Worm (Caenorhabditis elegans): ENCODE measurements around the gene ppk-3.

The ppk-3 gene

DNA sequence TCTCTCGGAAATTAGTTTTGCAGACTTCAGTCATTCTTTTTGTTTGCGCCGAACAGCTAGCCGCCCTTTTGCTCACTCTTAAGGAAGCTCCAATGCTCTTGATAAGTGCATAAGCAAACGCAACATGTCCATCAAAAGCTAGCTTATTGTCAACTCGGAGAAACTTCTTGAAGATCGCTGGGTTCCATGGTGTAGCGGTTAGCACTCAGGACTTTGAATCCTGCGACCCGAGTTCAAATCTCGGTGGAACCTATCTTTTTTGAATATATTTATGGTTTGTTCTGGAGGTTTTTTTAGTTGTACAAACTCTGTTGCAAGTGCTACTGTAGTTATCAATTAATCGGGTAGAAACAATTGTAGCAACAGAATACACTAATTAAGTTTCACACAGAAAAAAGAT lies 37.9 kb downstream of the ppk-3 start:
- TF ChIP-seq elt-3 (tag; optimal IDR thresholded peaks at IDR 0.05) (no peak), ham-2 (GFP tag; optimal IDR thresholded peaks at IDR 0.05) (no peak), elt-1 (tag; optimal IDR thresholded peaks at IDR 0.05; ENCODE audit: borderline replicate concordance, insufficient read depth) (no peak), lsy-2 (tag; optimal IDR thresholded peaks at IDR 0.05) (no peak), mab-5 (tag; optimal IDR thresholded peaks at IDR 0.05) (no peak), bed-3 (GFP tag; optimal IDR thresholded peaks at IDR 0.05) (no peak), tbx-8 (GFP tag; optimal IDR thresholded peaks at IDR 0.05) (no peak), sem-2 (GFP tag; optimal IDR thresholded peaks at IDR 0.05) (no peak), hlh-1 (tag; optimal IDR thresholded peaks at IDR 0.05) (no peak), ceh-39 (tag; optimal IDR thresholded peaks at IDR 0.05) (no peak), ztf-11 (tag; optimal IDR thresholded peaks at IDR 0.05) (no peak), lin-32 (GFP tag; optimal IDR thresholded peaks at IDR 0.05) (no peak), nhr-76 (tag; optimal IDR thresholded peaks at IDR 0.05) (no peak), zip-8 (tag; optimal IDR thresholded peaks at IDR 0.05) (no peak), ceh-43 (GFP tag; optimal IDR thresholded peaks at IDR 0.05) (no peak), unc-120 (tag; optimal IDR thresholded peaks at IDR 0.05; ENCODE audit: poor library complexity, severe bottlenecking) (no peak), nhr-12 (tag; optimal IDR thresholded peaks at IDR 0.05) (no peak), blmp-1 (tag; optimal IDR thresholded peaks at IDR 0.05) (no peak), mls-2 (tag; optimal IDR thresholded peaks at IDR 0.05) (no peak), mep-1 (tag; optimal IDR thresholded peaks at IDR 0.05) (no peak)

- TF ChIP-seq elt-1 (tag; optimal IDR thresholded peaks at IDR 0.05; ENCODE audit: borderline replicate concordance, insufficient read depth), result peak; percentile 96
- TF ChIP-seq unc-62 (GFP tag; optimal IDR thresholded peaks at IDR 0.05), result peak; percentile 89
- TF ChIP-seq ceh-43 (GFP tag; optimal IDR thresholded peaks at IDR 0.05), result no peak
Observed at ce11 chrX:12935694-12936093, 39.8 kb downstream of the ppk-3 start.

DNA sequence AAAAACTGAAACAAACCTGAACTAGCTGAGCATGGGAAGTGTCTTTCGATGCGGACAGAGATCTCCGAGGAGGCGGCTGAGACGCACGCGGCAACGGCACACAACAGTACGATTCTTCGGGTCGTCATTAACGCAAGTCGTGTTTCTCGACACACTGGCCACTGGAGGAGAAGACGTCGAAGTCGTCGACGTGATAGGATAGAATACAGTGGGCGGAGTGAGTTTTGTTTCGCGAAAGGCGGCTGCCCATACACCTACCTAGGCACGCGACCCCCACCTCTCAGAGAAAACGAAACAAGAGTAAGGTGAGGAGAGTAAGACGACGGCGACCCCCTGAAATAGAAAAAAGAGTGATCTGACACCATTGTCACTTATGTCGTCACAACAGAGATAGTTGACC lies 40.7 kb downstream of the ppk-3 start, which contains the start of gene gmap-1:
Gene gmap-1 (minus strand): TSS at position 211 of the 400 bp plus-strand sequence.
- TF ChIP-seq unc-62 (GFP tag; optimal IDR thresholded peaks at IDR 0.05), result no peak
- TF ChIP-seq pha-4 (tag; optimal IDR thresholded peaks at IDR 0.05), result no peak
- no peak for TF ChIP-seq lin-32 (GFP tag; optimal IDR thresholded peaks at IDR 0.05)
- no peak for TF ChIP-seq mep-1 (tag; optimal IDR thresholded peaks at IDR 0.05)
- TF ChIP-seq mls-2 (tag; optimal IDR thresholded peaks at IDR 0.05), result no peak
- TF ChIP-seq ceh-43 (GFP tag; optimal IDR thresholded peaks at IDR 0.05), result no peak
- no peak for TF ChIP-seq zip-8 (tag; optimal IDR thresholded peaks at IDR 0.05)
- TF ChIP-seq nhr-2 (tag; optimal IDR thresholded peaks at IDR 0.05), result no peak
- no peak for TF ChIP-seq ceh-39 (tag; optimal IDR thresholded peaks at IDR 0.05)
- no peak for TF ChIP-seq ztf-11 (tag; optimal IDR thresholded peaks at IDR 0.05)
- TF ChIP-seq tbx-8 (GFP tag; optimal IDR thresholded peaks at IDR 0.05), result no peak
- TF ChIP-seq nhr-12 (tag; optimal IDR thresholded peaks at IDR 0.05), result no peak
- no peak for TF ChIP-seq lin-13 (tag; optimal IDR thresholded peaks at IDR 0.05)
- no peak for TF ChIP-seq sem-2 (GFP tag; optimal IDR thresholded peaks at IDR 0.05)
- TF ChIP-seq nhr-237 (tag; optimal IDR thresholded peaks at IDR 0.05), result no peak

DNA sequence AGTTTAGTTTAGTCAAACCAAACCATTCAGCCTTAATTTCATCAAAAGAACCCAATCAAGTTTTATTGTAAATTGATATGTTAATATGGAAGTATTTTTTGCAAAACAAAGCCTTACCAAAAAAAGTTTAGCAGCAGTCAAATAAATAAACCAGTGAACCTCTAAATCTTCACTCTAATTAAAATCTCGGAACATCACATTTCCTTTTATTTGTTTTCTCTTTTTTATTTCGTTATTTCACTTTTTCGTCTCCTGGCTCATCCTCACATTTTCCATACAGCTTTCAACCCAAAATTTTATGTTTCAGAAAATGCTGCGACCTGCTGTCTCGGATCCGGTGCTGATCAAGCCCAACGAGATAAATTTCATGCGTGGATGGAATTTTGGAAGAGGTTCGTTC lies 45.5 kb downstream of the ppk-3 start, which contains the start of gene C34E7.3:
Gene C34E7.3 (plus strand): TSS at position 301 of the 400 bp plus-strand sequence.
- no peak for TF ChIP-seq ceh-83 (GFP tag; optimal IDR thresholded peaks at IDR 0.05)
- TF ChIP-seq zip-8 (tag; optimal IDR thresholded peaks at IDR 0.05), result no peak
- TF ChIP-seq lin-32 (GFP tag; optimal IDR thresholded peaks at IDR 0.05), result no peak
- TF ChIP-seq elt-3 (tag; optimal IDR thresholded peaks at IDR 0.05), result no peak
- no peak for TF ChIP-seq drap-1 (GFP tag; optimal IDR thresholded peaks at IDR 0.05)
- no peak for TF ChIP-seq unc-39 (tag; optimal IDR thresholded peaks at IDR 0.05)
- TF ChIP-seq nhr-237 (tag; optimal IDR thresholded peaks at IDR 0.05), result no peak
- no peak for TF ChIP-seq nhr-28 (tag; optimal IDR thresholded peaks at IDR 0.05)
- TF ChIP-seq unc-62 (GFP tag; optimal IDR thresholded peaks at IDR 0.05), result no peak
- TF ChIP-seq pha-4 (tag; optimal IDR thresholded peaks at IDR 0.05), result no peak
- TF ChIP-seq lin-13 (tag; optimal IDR thresholded peaks at IDR 0.05), result no peak
- TF ChIP-seq elt-1 (tag; optimal IDR thresholded peaks at IDR 0.05; ENCODE audit: borderline replicate concordance, insufficient read depth), result no peak
- no peak for TF ChIP-seq sem-2 (GFP tag; optimal IDR thresholded peaks at IDR 0.05)

ce11 chrX:12928753-12929152 lies 46.7 kb downstream of the ppk-3 start:
- TF ChIP-seq lsy-2 (tag; optimal IDR thresholded peaks at IDR 0.05) (no peak), unc-39 (tag; optimal IDR thresholded peaks at IDR 0.05) (no peak), elt-1 (tag; optimal IDR thresholded peaks at IDR 0.05; ENCODE audit: borderline replicate concordance, insufficient read depth) (no peak), nhr-2 (tag; optimal IDR thresholded peaks at IDR 0.05) (no peak), M03D4.4 (tag; optimal IDR thresholded peaks at IDR 0.05) (no peak), ztf-11 (tag; optimal IDR thresholded peaks at IDR 0.05) (no peak)
